Fruit fly (Drosophila melanogaster): ENCODE data around the gene Aduk.

The Aduk gene

DNA sequence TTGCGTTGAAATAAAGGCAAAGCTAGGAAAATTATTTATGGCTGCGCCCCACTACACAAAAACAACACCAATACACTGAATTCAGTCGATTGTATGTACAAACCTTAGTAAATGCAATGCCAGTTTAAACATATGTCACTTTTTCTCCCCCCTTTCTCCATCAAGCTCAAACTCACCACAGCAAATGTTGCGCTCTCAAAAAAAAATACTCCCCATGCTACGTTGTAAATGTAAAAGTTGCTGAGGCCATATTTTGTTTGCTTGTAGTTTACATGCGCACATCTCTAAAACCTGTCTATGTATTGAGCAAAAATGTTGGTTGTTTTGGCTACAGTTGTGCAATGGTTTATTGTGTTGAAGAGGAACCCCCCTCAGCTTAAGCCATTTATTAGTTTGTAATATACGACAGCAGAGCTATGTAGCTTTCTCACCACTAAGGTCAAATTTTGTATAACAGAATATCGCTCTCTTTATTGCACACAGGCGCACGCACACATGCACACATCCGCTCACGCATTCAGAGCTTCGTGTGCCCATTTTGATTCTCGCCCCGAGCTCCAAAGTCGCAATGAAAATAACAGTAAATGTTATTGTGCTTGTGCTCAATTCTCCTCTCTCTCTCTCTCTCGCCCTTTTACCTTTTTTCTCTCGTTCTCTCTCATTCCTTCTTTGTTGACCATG lies 18.2 kb upstream of the Aduk start (continued):
- TF ChIP-seq Fer3 (tag; optimal IDR thresholded peaks at IDR 0.05) (no peak), CG12236 (GFP tag; optimal IDR thresholded peaks at IDR 0.05) (no peak), ftz-f1 (GFP tag; optimal IDR thresholded peaks at IDR 0.05) (peak; percentile 67), lilli (GFP tag; optimal IDR thresholded peaks at IDR 0.05) (no peak), CG42726 (GFP tag; IDR thresholded peaks at IDR 0.05; ENCODE audit: partially characterized antibody) (no peak), CG10543 (GFP tag; optimal IDR thresholded peaks at IDR 0.05) (peak; percentile 14), CG2120 (GFP tag; optimal IDR thresholded peaks at IDR 0.05) (no peak), kay (GFP tag; optimal IDR thresholded peaks at IDR 0.05) (no peak), sens (GFP tag) (peak; percentile 75), gt (GFP tag; IDR thresholded peaks at IDR 0.05) (no peak), Atf3 (GFP tag; optimal IDR thresholded peaks at IDR 0.05) (no peak), sd (tag; optimal IDR thresholded peaks at IDR 0.05) (peak; percentile 62), sug (tag; optimal IDR thresholded peaks at IDR 0.05) (peak; percentile 87), Adf1 (GFP tag; IDR thresholded peaks at IDR 0.05) (no peak), CG7745 (tag; optimal IDR thresholded peaks at IDR 0.05) (peak; percentile 3), Gsc (GFP tag; IDR thresholded peaks at IDR 0.05) (no peak), tup (GFP tag; optimal IDR thresholded peaks at IDR 0.05) (no peak), CG31441 (GFP tag; IDR thresholded peaks at IDR 0.05) (no peak), CG33557 (GFP tag; optimal IDR thresholded peaks at IDR 0.05) (peak; percentile 23), CkIIα-i1 (GFP tag; IDR thresholded peaks at IDR 0.05) (no peak), CG9727 (GFP tag; optimal IDR thresholded peaks at IDR 0.05) (no peak), fd64A (GFP tag; optimal IDR thresholded peaks at IDR 0.05) (no peak), yki (optimal IDR thresholded peaks at IDR 0.05) (peak; percentile 55), Vsx1 (GFP tag; optimal IDR thresholded peaks at IDR 0.05) (no peak), Bdp1 (GFP tag; optimal IDR thresholded peaks at IDR 0.05) (no peak), CG16813 (GFP tag; IDR thresholded peaks at IDR 0.05; ENCODE audit: partially characterized antibody) (no peak), Hr78 (GFP tag; optimal IDR thresholded peaks at IDR 0.05) (peak in 1 of 2 experiments; percentile 95), HLH3B (GFP tag; IDR thresholded peaks at IDR 0.05) (no peak), phol (tag; optimal IDR thresholded peaks at IDR 0.05) (no peak), CG17359 (tag; optimal IDR thresholded peaks at IDR 0.05) (no peak), CG10979 (tag; optimal IDR thresholded peaks at IDR 0.05) (no peak), kah (GFP tag; optimal IDR thresholded peaks at IDR 0.05) (no peak), vfl (GFP tag; optimal IDR thresholded peaks at IDR 0.05) (no peak), CG11504 (tag; optimal IDR thresholded peaks at IDR 0.05) (peak; percentile 94), CG10147 (GFP tag; optimal IDR thresholded peaks at IDR 0.05) (no peak), CG9817 (tag; optimal IDR thresholded peaks at IDR 0.05) (no peak), Eip74EF (GFP tag; optimal IDR thresholded peaks at IDR 0.05) (no peak), CG12299 (tag; optimal IDR thresholded peaks at IDR 0.05) (no peak), nerfin-1 (tag; optimal IDR thresholded peaks at IDR 0.05) (peak; percentile 51), Hr3 (GFP tag; optimal IDR thresholded peaks at IDR 0.05) (no peak), Hr39 (optimal IDR thresholded peaks at IDR 0.05) (no peak), fu2 (GFP tag; optimal IDR thresholded peaks at IDR 0.05) (no peak), twi (tag; optimal IDR thresholded peaks at IDR 0.05) (peak; percentile 72), maf-S (GFP tag; optimal IDR thresholded peaks at IDR 0.05) (no peak), CG15011 (GFP tag; optimal IDR thresholded peaks at IDR 0.05) (no peak), CG34376 (GFP tag; optimal IDR thresholded peaks at IDR 0.05) (peak; percentile 69), HLHmδ (GFP tag; optimal IDR thresholded peaks at IDR 0.05) (peak; percentile 20), sqz (GFP tag; optimal IDR thresholded peaks at IDR 0.05) (peak; percentile 85), CG17328 (GFP tag; IDR thresholded peaks at IDR 0.05) (no peak), ATbp (GFP tag; optimal IDR thresholded peaks at IDR 0.05) (peak; percentile 40)

Measured in whole organism, embryonic.